Fruit fly (Drosophila melanogaster) whole organism, embryonic: ENCODE results near the gene Girdin.
A peak's percentile ranks its signal among the peaks of the same experiment; 100 is the strongest.

ENCODE experiments used
- Ada2b ChIP-seq: fragments of 200-800 bp; sonication (Bioruptor generic); IDR thresholded peaks from 2 replicates; pipeline ENCODE4 v1.3.6; 2022; ENCODE audit warnings: missing biosample characterization, missing genetic modification characterization
- Antp ChIP-seq: fragments of 200-800 bp; sonication (Bioruptor generic); optimal IDR thresholded peaks from 3 replicates; lab custom pipeline; 2016; ENCODE audit warnings: missing biosample characterization, missing genetic modification characterization
- CG10654 ChIP-seq: fragments of 200-800 bp; sonication (Bioruptor generic); optimal IDR thresholded peaks from 2 replicates; lab custom pipeline; 2016; ENCODE audit warnings: missing biosample characterization, missing genetic modification characterization
- CG10979 ChIP-seq: fragments of 200-800 bp; sonication (Bioruptor generic); optimal IDR thresholded peaks from 2 replicates; lab custom pipeline; 2018; ENCODE audit warnings: missing biosample characterization, mild to moderate bottlenecking, missing genetic modification characterization, moderate library complexity
- CG1233 ChIP-seq: fragments of 200-800 bp; sonication (Bioruptor generic); optimal IDR thresholded peaks from 4 replicates; lab custom pipeline; 2018; ENCODE audit warnings: missing biosample characterization, mild to moderate bottlenecking, missing genetic modification characterization
- CG12942 ChIP-seq: fragments of 200-800 bp; sonication (Bioruptor generic); optimal IDR thresholded peaks from 3 replicates; lab custom pipeline; 2016; ENCODE audit warnings: missing biosample characterization, missing genetic modification characterization
- CG13296 ChIP-seq: fragments of 200-800 bp; sonication (Bioruptor generic); optimal IDR thresholded peaks from 3 replicates; lab custom pipeline; 2018; ENCODE audit warnings: missing biosample characterization, mild to moderate bottlenecking, missing genetic modification characterization
- CG15269 ChIP-seq: fragments of 200-800 bp; sonication (Bioruptor generic); optimal IDR thresholded peaks from 2 replicates; lab custom pipeline; 2018; ENCODE audit warnings: missing biosample characterization, mild to moderate bottlenecking, missing genetic modification characterization, moderate library complexity
- CG16779 ChIP-seq: fragments of 200-800 bp; sonication (Bioruptor generic); IDR thresholded peaks from 2 replicates; pipeline ENCODE4 v1.3.6; 2022; ENCODE audit warnings: missing biosample characterization, missing genetic modification characterization
- CG17912 ChIP-seq: fragments of 200-800 bp; sonication (Bioruptor generic); optimal IDR thresholded peaks from 2 replicates; lab custom pipeline; 2018; ENCODE audit warnings: missing biosample characterization, mild to moderate bottlenecking, missing genetic modification characterization
- CG1832 ChIP-seq: fragments of 200-800 bp; sonication (Bioruptor generic); optimal IDR thresholded peaks from 2 replicates; lab custom pipeline; 2017; ENCODE audit warnings: missing biosample characterization, mild to moderate bottlenecking, missing genetic modification characterization, inconsistent platforms
- CG33557 ChIP-seq: fragments of 200-800 bp; sonication (Bioruptor generic); optimal IDR thresholded peaks from 2 replicates; lab custom pipeline; 2019; ENCODE audit warnings: missing biosample characterization, mild to moderate bottlenecking, missing genetic modification characterization, moderate library complexity
- CG42726 ChIP-seq: fragments of 200-800 bp; sonication (Bioruptor generic); IDR thresholded peaks from 2 replicates; pipeline ENCODE4 v1.3.6; 2022; ENCODE audit warnings: missing biosample characterization, missing genetic modification characterization; ENCODE audit not compliant: partially characterized antibody
- CG4730 ChIP-seq: fragments of 200-800 bp; sonication (Bioruptor generic); IDR thresholded peaks from 2 replicates; pipeline ENCODE4 v1.3.6; 2022; ENCODE audit warnings: missing biosample characterization, missing genetic modification characterization
- CG6791 ChIP-seq: fragments of 200-800 bp; sonication (Bioruptor generic); IDR thresholded peaks from 3 replicates; pipeline ENCODE4 v1.3.6; 2022; ENCODE audit warnings: missing biosample characterization, missing genetic modification characterization; ENCODE audit not compliant: partially characterized antibody
- CG6813 ChIP-seq: fragments of 200-800 bp; sonication (Bioruptor generic); optimal IDR thresholded peaks from 2 replicates; lab custom pipeline; 2017; ENCODE audit warnings: missing biosample characterization, missing genetic modification characterization, mild to moderate bottlenecking, moderate library complexity, missing genetic modification reagents
- CG7372 ChIP-seq: fragments of 200-800 bp; sonication (Bioruptor generic); IDR thresholded peaks from 2 replicates; pipeline ENCODE4 v1.3.6; 2022; ENCODE audit warnings: missing biosample characterization, missing genetic modification characterization
- CG7839 ChIP-seq: fragments of 200-800 bp; sonication (Bioruptor generic); optimal IDR thresholded peaks from 3 replicates; lab custom pipeline; 2018; ENCODE audit warnings: missing biosample characterization, mild to moderate bottlenecking, missing genetic modification characterization, moderate library complexity
- CG8281 ChIP-seq: fragments of 200-800 bp; sonication (Bioruptor generic); optimal IDR thresholded peaks from 2 replicates; lab custom pipeline; 2018; ENCODE audit warnings: missing biosample characterization, mild to moderate bottlenecking, missing genetic modification characterization, moderate library complexity
- CG8924 ChIP-seq: fragments of 200-800 bp; optimal IDR thresholded peaks from 3 replicates; lab custom pipeline; 2019; ENCODE audit warnings: missing biosample characterization, mild to moderate bottlenecking, missing genetic modification characterization, moderate library complexity
- CHES-1-like ChIP-seq: fragments of 200-800 bp; sonication (Bioruptor generic); optimal IDR thresholded peaks from 2 replicates; lab custom pipeline; 2016; ENCODE audit warnings: missing biosample characterization, missing genetic modification characterization
- Doc2 ChIP-seq: fragments of 200-800 bp; sonication (Bioruptor generic); IDR thresholded peaks from 2 replicates; pipeline ENCODE4 v1.3.6; 2022; ENCODE audit warnings: missing biosample characterization, missing genetic modification characterization
- Dp ChIP-seq: fragments of 200-800 bp; sonication (Bioruptor generic); optimal IDR thresholded peaks from 2 replicates; lab custom pipeline; 2018; ENCODE audit warnings: missing biosample characterization, mild to moderate bottlenecking, missing genetic modification characterization, moderate library complexity
- Ets97D ChIP-seq: fragments of 200-800 bp; sonication (Bioruptor generic); optimal IDR thresholded peaks from 3 replicates; lab custom pipeline; 2016; ENCODE audit warnings: missing biosample characterization, missing genetic modification characterization
- Lhr ChIP-seq: fragments of 200-800 bp; sonication (Bioruptor generic); optimal IDR thresholded peaks from 3 replicates; lab custom pipeline; 2017; ENCODE audit warnings: mild to moderate bottlenecking, missing biosample characterization, missing genetic modification reagents, missing genetic modification characterization
- MTF-1 ChIP-seq: fragments of 200-800 bp; sonication (Bioruptor generic); optimal IDR thresholded peaks from 2 replicates; lab custom pipeline; 2018; ENCODE audit warnings: missing biosample characterization, mild to moderate bottlenecking, missing genetic modification characterization, borderline replicate concordance
- Meics ChIP-seq: fragments of 200-800 bp; sonication (Bioruptor generic); optimal IDR thresholded peaks from 2 replicates; lab custom pipeline; 2017; ENCODE audit warnings: missing biosample characterization, mild to moderate bottlenecking, missing genetic modification characterization
- NFAT ChIP-seq: fragments of 200-800 bp; sonication (Bioruptor generic); IDR thresholded peaks from 2 replicates; pipeline ENCODE4 v1.3.6; 2022; ENCODE audit warnings: missing biosample characterization, missing genetic modification characterization
- Poxn ChIP-seq: fragments of 200-800 bp; sonication (Bioruptor generic); IDR thresholded peaks from 2 replicates; pipeline ENCODE4 v1.3.6; 2022; ENCODE audit warnings: missing biosample characterization, missing genetic modification characterization
- Ssrp ChIP-seq: fragments of 200-800 bp; sonication (Bioruptor generic); optimal IDR thresholded peaks from 2 replicates; lab custom pipeline; 2018; ENCODE audit warnings: missing biosample characterization, mild to moderate bottlenecking, missing genetic modification characterization, moderate library complexity
- TFAM ChIP-seq: fragments of 200-800 bp; sonication (Bioruptor generic); optimal IDR thresholded peaks from 2 replicates; lab custom pipeline; 2017; ENCODE audit warnings: missing biosample characterization, missing genetic modification characterization, inconsistent platforms
- ac ChIP-seq: fragments of 200-800 bp; sonication (Bioruptor generic); optimal IDR thresholded peaks from 3 replicates; lab custom pipeline; 2017; ENCODE audit warnings: missing biosample characterization, mild to moderate bottlenecking, missing genetic modification characterization
- ash1 ChIP-seq: fragments of 200-800 bp; sonication (Bioruptor generic); optimal IDR thresholded peaks from 2 replicates; lab custom pipeline; 2018; ENCODE audit warnings: missing biosample characterization, mild to moderate bottlenecking, missing genetic modification characterization
- bab2 ChIP-seq: fragments of 200-800 bp; sonication (Bioruptor generic); optimal IDR thresholded peaks from 2 replicates; lab custom pipeline; 2016; ENCODE audit warnings: missing biosample characterization, missing genetic modification characterization
- bigmax ChIP-seq: fragments of 200-800 bp; sonication (Bioruptor generic); optimal IDR thresholded peaks from 2 replicates; lab custom pipeline; 2018; ENCODE audit warnings: missing biosample characterization, mild to moderate bottlenecking, missing genetic modification characterization
- cas ChIP-seq: fragments of 200-800 bp; sonication (Bioruptor generic); IDR thresholded peaks from 2 replicates; pipeline ENCODE4 v1.3.6; 2022; ENCODE audit warnings: missing biosample characterization, missing genetic modification characterization
- cato ChIP-seq: fragments of 200-800 bp; sonication (Bioruptor generic); optimal IDR thresholded peaks from 2 replicates; lab custom pipeline; 2016; ENCODE audit warnings: missing biosample characterization, missing genetic modification characterization, borderline replicate concordance
- cg ChIP-seq: fragments of 200-800 bp; sonication (Bioruptor generic); optimal IDR thresholded peaks from 3 replicates; lab custom pipeline; 2019; ENCODE audit warnings: missing biosample characterization, mild to moderate bottlenecking, missing genetic modification characterization, moderate library complexity
- chn ChIP-seq: fragments of 200-800 bp; sonication (Bioruptor generic); optimal IDR thresholded peaks from 2 replicates; lab custom pipeline; 2016; ENCODE audit warnings: missing biosample characterization, missing genetic modification characterization
- da ChIP-seq: fragments of 200-800 bp; sonication (Bioruptor generic); optimal IDR thresholded peaks from 2 replicates; lab custom pipeline; 2016; ENCODE audit warnings: missing biosample characterization, missing genetic modification characterization
- danr ChIP-seq: fragments of 200-800 bp; sonication (Bioruptor generic); IDR thresholded peaks from 2 replicates; pipeline ENCODE4 v1.3.6; 2022; ENCODE audit warnings: missing biosample characterization, missing genetic modification characterization
- en ChIP-seq: fragments of 200-800 bp; sonication (Bioruptor generic); optimal IDR thresholded peaks from 2 replicates; lab custom pipeline; 2016; ENCODE audit warnings: missing biosample characterization, missing genetic modification characterization
- eve ChIP-seq, 2 experiments: fragments of >200 bp; optimal IDR thresholded peaks; 2 replicates each; lab custom pipeline; 2017; ENCODE audit warnings: missing biosample characterization in 2 of 2, missing genetic modification characterization in 2 of 2
- h ChIP-seq: fragments of >200 bp; optimal IDR thresholded peaks from 2 replicates; lab custom pipeline; 2017
- her ChIP-seq: fragments of 200-800 bp; sonication (Bioruptor generic); optimal IDR thresholded peaks from 2 replicates; lab custom pipeline; 2016; ENCODE audit warnings: missing biosample characterization, missing genetic modification characterization
- ken ChIP-seq: fragments of 200-800 bp; sonication (Bioruptor generic); IDR thresholded peaks from 3 replicates; pipeline ENCODE4 v1.3.6; 2022; ENCODE audit warnings: missing biosample characterization, missing genetic modification characterization
- oc ChIP-seq: fragments of 200-800 bp; sonication (Bioruptor generic); optimal IDR thresholded peaks from 2 replicates; lab custom pipeline; 2018; ENCODE audit warnings: missing biosample characterization, mild to moderate bottlenecking, missing genetic modification characterization, moderate library complexity
- schlank ChIP-seq: fragments of 200-800 bp; sonication (Bioruptor generic); optimal IDR thresholded peaks from 2 replicates; lab custom pipeline; 2018; ENCODE audit warnings: missing biosample characterization, mild to moderate bottlenecking, missing genetic modification characterization
- scrt ChIP-seq: fragments of 200-800 bp; sonication (Bioruptor generic); optimal IDR thresholded peaks from 2 replicates; lab custom pipeline; 2018; ENCODE audit warnings: missing biosample characterization, mild to moderate bottlenecking, missing genetic modification characterization, moderate library complexity
- slp2 ChIP-seq: fragments of 200-800 bp; sonication (Bioruptor generic); optimal IDR thresholded peaks from 2 replicates; lab custom pipeline; 2016; ENCODE audit warnings: missing biosample characterization, missing genetic modification characterization
- so ChIP-seq: fragments of 200-800 bp; sonication (Bioruptor generic); IDR thresholded peaks from 3 replicates; pipeline ENCODE4 v1.3.6; 2022; ENCODE audit warnings: missing biosample characterization, missing genetic modification characterization

Girdin gene

dm6 chr3L:3194059-3194458 lies 15.3 kb downstream of the Girdin start (continued):
- TF ChIP-seq ash1 (GFP tag; lab: Kevin White, UChicago) (peak; percentile 63), CG13296 (GFP tag; lab: Kevin White, UChicago) (peak; percentile 92), CG4730 (GFP tag; lab: Robert Waterston, UW) (peak; percentile 90), MTF-1 (peak; percentile 89), CG10979 (peak; percentile 93), CG12942 (peak; percentile 80), CG15269 (tag; lab: Kevin White, UChicago) (peak; percentile 96), CHES-1-like (GFP tag; lab: Kevin White, UChicago) (peak; percentile 11), cg (GFP tag; lab: Kevin White, UChicago) (peak; percentile 62), ken (GFP tag; lab: Robert Waterston, UW) (peak; percentile 89), CG42726 (no peak), ac (GFP tag; lab: Kevin White, UChicago) (peak; percentile 89), slp2 (peak; percentile 50), Ets97D (GFP tag; lab: Kevin White, UChicago) (peak; percentile 53), CG16779 (GFP tag; lab: Robert Waterston, UW) (peak; percentile 84; the same call in 1 of the 2 replicates), CG10654 (GFP tag; lab: Kevin White, UChicago) (peak; percentile 87), danr (GFP tag; lab: Robert Waterston, UW) (peak; percentile 85), CG17912 (GFP tag; lab: Kevin White, UChicago) (no peak), schlank (tag; lab: Kevin White, UChicago) (peak; percentile 68), scrt (GFP tag; lab: Kevin White, UChicago) (peak; percentile 87), Dp (GFP tag; lab: Kevin White, UChicago) (no peak), CG8281 (peak; percentile 77), bigmax (GFP tag; lab: Kevin White, UChicago) (peak; percentile 53), CG6791 (GFP tag; lab: Robert Waterston, UW) (no peak), Ssrp (peak; percentile 91), CG33557 (GFP tag; lab: Kevin White, UChicago) (peak; percentile 79), oc (peak; percentile 95), her (GFP tag; lab: Kevin White, UChicago) (no peak), Lhr (peak; percentile 78), CG1832 (GFP tag; lab: Kevin White, UChicago) (no peak), chn (GFP tag; lab: Kevin White, UChicago) (peak; percentile 76), da (GFP tag; lab: Kevin White, UChicago) (peak; percentile 13), NFAT (GFP tag; lab: Robert Waterston, UW) (peak; percentile 87), Meics (GFP tag; lab: Kevin White, UChicago) (peak; percentile 94), CG6813 (GFP tag; lab: Kevin White, UChicago) (peak; percentile 94), bab2 (peak; percentile 79), h (lab: Kevin White, UChicago) (no peak), CG7372 (peak; percentile 92), CG1233 (peak; percentile 88), CG8924 (peak; percentile 95), Ada2b (GFP tag; lab: Robert Waterston, UW) (peak; percentile 95), Doc2 (GFP tag; lab: Robert Waterston, UW) (peak; percentile 73), eve (GFP tag; optimal IDR thresholded peaks at IDR 0.05; lab: Kevin White, UChicago) (no peak), so (GFP tag; lab: Robert Waterston, UW) (peak; percentile 93), cas (GFP tag; lab: Robert Waterston, UW) (peak; percentile 82), cato (peak; percentile 66), Antp (GFP tag; lab: Kevin White, UChicago) (peak; percentile 39), Poxn (peak; percentile 54; the same call in 1 of the 2 replicates), TFAM (peak; percentile 75), en (GFP tag; lab: Kevin White, UChicago) (peak; percentile 24), CG7839 (tag; lab: Kevin White, UChicago) (peak; percentile 95)
